Worm (Caenorhabditis elegans) whole organism, L4 larva: Measurements from ENCODE around the gene F33G12.7.

Experiments used
- F10B5.3 ChIP-seq: sonication (generic microtip); optimal IDR thresholded peaks from 2 replicates; lab custom pipeline; 2016; ENCODE audit warnings: mild to moderate bottlenecking, missing genetic modification characterization, missing compliant biosample characterization
- T20F7.1 ChIP-seq: fragments of 200-800 bp; sonication (Bioruptor generic); optimal IDR thresholded peaks from 2 replicates; lab custom pipeline; 2018; ENCODE audit warnings: mild to moderate bottlenecking, missing genetic modification characterization, missing compliant biosample characterization
- Y48G9A.11 ChIP-seq: fragments of 200-800 bp; sonication (Bioruptor generic); IDR thresholded peaks from 2 replicates; pipeline ENCODE4 v1.3.6; 2022; ENCODE audit warnings: missing genetic modification reagents, missing genetic modification characterization, missing compliant biosample characterization
- aha-1 ChIP-seq: fragments of 150-350 bp; peaks from one replicate; lab custom pipeline; 2014; ENCODE audit warnings: missing biosample characterization, missing genetic modification characterization
- ceh-32 ChIP-seq: sonication (generic microtip); optimal IDR thresholded peaks from 2 replicates; lab custom pipeline; 2016; ENCODE audit warnings: mild to moderate bottlenecking, missing genetic modification characterization, missing compliant biosample characterization; ENCODE audit not compliant: poor library complexity
- daf-16 ChIP-seq, 3 experiments: sonication (generic microtip); optimal IDR thresholded peaks; 2 replicates each; lab custom pipeline; 2016 to 2017; ENCODE audit warnings: missing genetic modification characterization in 3 of 3, missing genetic modification reagents in 3 of 3, mild to moderate bottlenecking in 2 of 3, missing compliant biosample characterization in 2 of 3, missing biosample characterization in 1 of 3, moderate library complexity in 1 of 3
- daf-8 ChIP-seq: fragments of 200-800 bp; sonication (Bioruptor generic); IDR thresholded peaks from 2 replicates; pipeline ENCODE4 v1.3.6; 2022; ENCODE audit warnings: missing genetic modification characterization, missing compliant biosample characterization
- dmd-6 ChIP-seq: fragments of 200-800 bp; sonication (Bioruptor generic); IDR thresholded peaks from 2 replicates; pipeline ENCODE4 v1.3.6; 2022; ENCODE audit warnings: missing genetic modification reagents, missing genetic modification characterization, missing compliant biosample characterization
- duxl-1 ChIP-seq: sonication (generic microtip); optimal IDR thresholded peaks from 2 replicates; lab custom pipeline; 2016; ENCODE audit warnings: mild to moderate bottlenecking, missing genetic modification characterization, moderate library complexity, missing compliant biosample characterization; ENCODE audit not compliant: poor library complexity
- dve-1 ChIP-seq: sonication (generic microtip); optimal IDR thresholded peaks from 2 replicates; lab custom pipeline; 2017; ENCODE audit warnings: antibody characterized with exemption, mild to moderate bottlenecking, missing genetic modification characterization, missing compliant biosample characterization; ENCODE audit not compliant: insufficient read depth
- egl-43 ChIP-seq: fragments of 200-800 bp; sonication (Bioruptor generic); IDR thresholded peaks from 2 replicates; pipeline ENCODE4 v1.3.6; 2022; ENCODE audit warnings: missing genetic modification reagents, missing genetic modification characterization, missing compliant biosample characterization
- fkh-10 ChIP-seq: fragments of 150-350 bp; optimal IDR thresholded peaks from 2 replicates; lab custom pipeline; 2014; ENCODE audit warnings: missing biosample characterization, missing genetic modification reagents, missing genetic modification characterization
- hlh-11 ChIP-seq: fragments of 200-800 bp; sonication (Bioruptor generic); optimal IDR thresholded peaks from 2 replicates; lab custom pipeline; 2018; ENCODE audit warnings: mild to moderate bottlenecking, missing genetic modification characterization, missing compliant biosample characterization
- hlh-30 ChIP-seq: sonication (generic microtip); optimal IDR thresholded peaks from 2 replicates; lab custom pipeline; 2017; ENCODE audit warnings: antibody characterized with exemption, mild to moderate bottlenecking, missing genetic modification characterization, missing compliant biosample characterization; ENCODE audit not compliant: insufficient read depth
- hmg-1.1 ChIP-seq: fragments of 200-800 bp; sonication (Bioruptor generic); IDR thresholded peaks from 2 replicates; pipeline ENCODE4 v1.3.6; 2022; ENCODE audit warnings: missing genetic modification reagents, missing genetic modification characterization, missing compliant biosample characterization
- lin-38 ChIP-seq: fragments of 200-800 bp; sonication (Bioruptor generic); IDR thresholded peaks from 2 replicates; pipeline ENCODE4 v1.3.6; 2022; ENCODE audit warnings: missing genetic modification reagents, missing genetic modification characterization, missing compliant biosample characterization
- lsy-2 ChIP-seq, 2 experiments: fragments of 150-350 bp in 1 of 2; sonication (generic microtip) in 1 of 2; optimal IDR thresholded peaks; 2 replicates each; lab custom pipeline; 2014 to 2017; ENCODE audit warnings: missing biosample characterization in 2 of 2, missing genetic modification characterization in 2 of 2
- mdl-1 ChIP-seq, 2 experiments: fragments of 150-350 bp in 1 of 2; sonication (generic microtip) in 1 of 2; optimal IDR thresholded peaks; 2 replicates each; lab custom pipeline; 2014 to 2017; ENCODE audit warnings: missing biosample characterization in 2 of 2, missing genetic modification characterization in 2 of 2
- mxl-3 ChIP-seq: fragments of 200-800 bp; sonication (Bioruptor generic); optimal IDR thresholded peaks from 2 replicates; lab custom pipeline; 2018; ENCODE audit warnings: mild to moderate bottlenecking, missing genetic modification characterization, missing compliant biosample characterization
- nhr-102 ChIP-seq: sonication (generic microtip); optimal IDR thresholded peaks from 2 replicates; lab custom pipeline; 2016; ENCODE audit warnings: mild to moderate bottlenecking, missing genetic modification characterization, moderate library complexity, missing compliant biosample characterization
- nhr-237 ChIP-seq: sonication (generic microtip); optimal IDR thresholded peaks from 2 replicates; lab custom pipeline; 2017; ENCODE audit warnings: missing biosample characterization, missing genetic modification characterization
- nhr-25 ChIP-seq: sonication (generic microtip); optimal IDR thresholded peaks from 2 replicates; lab custom pipeline; 2017; ENCODE audit warnings: missing genetic modification characterization, mild to moderate bottlenecking, missing compliant biosample characterization, antibody characterized with exemption, moderate library complexity, borderline replicate concordance; ENCODE audit not compliant: insufficient read depth
- nhr-28 ChIP-seq: fragments of 150-350 bp; optimal IDR thresholded peaks from 2 replicates; lab custom pipeline; 2014; ENCODE audit warnings: missing biosample characterization, missing genetic modification characterization
- php-3 ChIP-seq: fragments of 200-800 bp; sonication (Bioruptor generic); IDR thresholded peaks from 2 replicates; pipeline ENCODE4 v1.3.6; 2022; ENCODE audit warnings: missing genetic modification reagents, missing genetic modification characterization, missing compliant biosample characterization
- pqm-1 ChIP-seq: sonication (generic microtip); optimal IDR thresholded peaks from 2 replicates; lab custom pipeline; 2017; ENCODE audit warnings: missing biosample characterization, missing genetic modification characterization
- sdz-12 ChIP-seq: fragments of 200-800 bp; sonication (Bioruptor generic); optimal IDR thresholded peaks from 2 replicates; lab custom pipeline; 2018; ENCODE audit warnings: mild to moderate bottlenecking, missing genetic modification characterization, missing compliant biosample characterization
- skn-1 ChIP-seq: fragments of 150-350 bp; optimal IDR thresholded peaks from 2 replicates; lab custom pipeline; 2014; ENCODE audit warnings: missing biosample characterization, missing genetic modification characterization
- spr-3 ChIP-seq: fragments of 200-800 bp; sonication (Bioruptor generic); optimal IDR thresholded peaks from 2 replicates; lab custom pipeline; 2018; ENCODE audit warnings: mild to moderate bottlenecking, missing genetic modification characterization, missing compliant biosample characterization
- tag-97 ChIP-seq: fragments of 200-800 bp; sonication (Bioruptor generic); IDR thresholded peaks from 2 replicates; pipeline ENCODE4 v1.3.6; 2022; ENCODE audit warnings: missing genetic modification characterization, missing compliant biosample characterization
- unc-62 ChIP-seq, 3 experiments: fragments of 150-350 bp in 1 of 3; sonication (generic microtip); optimal IDR thresholded peaks in 2 of 3; peaks in 1 of 3; 1 replicate in 1 of 3; 2 replicates in 2 of 3; lab custom pipeline; 2014 to 2017; ENCODE audit warnings: missing biosample characterization in 3 of 3, missing genetic modification characterization in 3 of 3, missing genetic modification reagents in 3 of 3, missing genotype in 1 of 3
- vab-7 ChIP-seq: fragments of 200-800 bp; sonication (Bioruptor generic); IDR thresholded peaks from 2 replicates; pipeline ENCODE4 v1.3.6; 2022; ENCODE audit warnings: missing genetic modification reagents, missing genetic modification characterization, missing compliant biosample characterization
- ztf-11 ChIP-seq: fragments of 150-350 bp; optimal IDR thresholded peaks from 2 replicates; lab custom pipeline; 2014; ENCODE audit warnings: missing biosample characterization, missing genetic modification characterization
- ztf-7 ChIP-seq: fragments of 150-350 bp; optimal IDR thresholded peaks from 2 replicates; lab custom pipeline; 2014; ENCODE audit warnings: missing biosample characterization, missing genetic modification characterization

The F33G12.7 gene

DNA sequence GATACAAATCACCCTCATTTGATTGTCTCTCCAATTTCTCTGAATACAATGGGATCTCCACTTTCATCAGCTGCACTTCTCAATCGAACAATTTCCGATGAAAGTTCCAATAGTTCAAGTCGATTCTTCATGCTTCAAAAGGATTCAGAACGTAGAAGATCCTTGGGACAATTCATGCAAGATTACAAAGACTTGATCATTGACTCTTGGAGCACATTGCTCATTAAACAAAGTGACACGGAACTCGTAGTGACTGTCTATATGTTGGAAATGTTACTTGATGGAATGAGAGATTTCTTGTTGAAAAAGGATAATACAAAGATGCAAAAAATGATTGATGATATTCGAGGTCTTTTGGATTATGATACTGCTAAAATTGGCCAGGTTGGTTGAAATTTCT is 12.5 kb downstream of the F33G12.7 start:
- TF ChIP-seq vab-7 (GFP tag; lab: Robert Waterston, UW), result no peak
- peak in 1 of 2 experiments; percentile 99 for TF ChIP-seq unc-62 (GFP tag; optimal IDR thresholded peaks at IDR 0.05 in 1 of 2; lab: Kevin White, UChicago)
- no peak for TF ChIP-seq unc-62 (tag; optimal IDR thresholded peaks at IDR 0.05; lab: Kevin White, UChicago)

DNA sequence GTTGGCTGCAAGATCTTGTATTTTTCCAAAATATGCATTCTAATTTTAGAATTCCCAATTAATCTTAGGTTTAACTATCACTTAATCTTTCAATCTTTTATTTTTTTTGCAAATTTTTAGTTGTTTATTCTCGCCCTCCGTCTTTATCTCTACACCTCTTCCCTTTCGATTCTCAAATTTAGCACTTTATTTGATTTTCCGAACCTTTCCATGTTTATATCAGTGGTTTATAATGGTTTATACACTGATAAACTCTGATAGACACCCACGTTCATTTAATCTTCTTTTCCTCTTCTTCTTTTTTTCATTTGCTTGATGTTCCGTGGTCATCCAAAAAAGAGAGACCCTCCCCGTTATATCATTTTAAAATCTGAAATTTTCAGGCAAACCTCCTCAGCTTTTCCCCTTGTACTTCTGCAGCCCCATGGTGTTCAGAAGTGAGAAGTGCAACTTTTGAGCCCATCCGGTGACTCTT is 18.1 kb downstream of the F33G12.7 start, which contains the start of the genes nsy-1 and F59A6.13:
Gene nsy-1 (plus strand): TSS at position 377 of the 475 bp plus-strand sequence.
Gene F59A6.13 (plus strand): TSS at position 425 of the 475 bp plus-strand sequence.
- peak; percentile 10 for TF ChIP-seq hlh-11 (tag; lab: Kevin White, UChicago)
- no peak for TF ChIP-seq fkh-10 (GFP tag; lab: Kevin White, UChicago)
- TF ChIP-seq ztf-11 (tag; lab: Kevin White, UChicago), result no peak
- TF ChIP-seq spr-3 (GFP tag; lab: Kevin White, UChicago), result no peak
- no peak for TF ChIP-seq sdz-12 (GFP tag; lab: Kevin White, UChicago)
- no peak for TF ChIP-seq T20F7.1 (GFP tag; lab: Kevin White, UChicago)
- TF ChIP-seq daf-16 (GFP tag; optimal IDR thresholded peaks at IDR 0.05; lab: Kevin White, UChicago), result no peak
- TF ChIP-seq daf-16 (tag; optimal IDR thresholded peaks at IDR 0.05; lab: Kevin White, UChicago), result peak; percentile 72
- peak; percentile 79 for TF ChIP-seq pqm-1
- peak; percentile 39 for TF ChIP-seq dve-1 (tag; lab: Kevin White, UChicago)
- TF ChIP-seq php-3 (GFP tag; lab: Robert Waterston, UW), result 0 out of 2 replicates have a peak, but pooled peaks have one; percentile 15
- peak; percentile 70 for TF ChIP-seq dmd-6 (GFP tag; lab: Robert Waterston, UW)
- TF ChIP-seq nhr-28, result peak; percentile 3
- TF ChIP-seq mxl-3 (GFP tag; lab: Kevin White, UChicago), result no peak

- no peak for TF ChIP-seq F10B5.3 (tag; lab: Kevin White, UChicago)
- TF ChIP-seq egl-43 (GFP tag; lab: Robert Waterston, UW), result no peak
- TF ChIP-seq duxl-1 (tag; lab: Kevin White, UChicago), result no peak
- TF ChIP-seq daf-16 (GFP tag; optimal IDR thresholded peaks at IDR 0.05; lab: Kevin White, UChicago), result no peak
- no peak for TF ChIP-seq daf-16 (tag; optimal IDR thresholded peaks at IDR 0.05; lab: Kevin White, UChicago)
- TF ChIP-seq nhr-102, result no peak
- no peak for TF ChIP-seq ztf-7 (tag; lab: Kevin White, UChicago)
- TF ChIP-seq lin-38 (GFP tag; lab: Robert Waterston, UW), result no peak
- no peak for TF ChIP-seq skn-1 (tag; lab: Kevin White, UChicago)
- TF ChIP-seq nhr-25 (tag; lab: Kevin White, UChicago), result peak; percentile 41
- TF ChIP-seq mxl-3 (GFP tag; lab: Kevin White, UChicago), result no peak
- TF ChIP-seq tag-97 (GFP tag; lab: Robert Waterston, UW), result no peak
- peak in 1 of 2 experiments; percentile 9 for TF ChIP-seq lsy-2 (tag; optimal IDR thresholded peaks at IDR 0.05; lab: Kevin White, UChicago)
- TF ChIP-seq Y48G9A.11 (GFP tag; lab: Robert Waterston, UW), result no peak
- no peak for TF ChIP-seq daf-8 (GFP tag; lab: Robert Waterston, UW)
These were observed 19.0 kb downstream of the F33G12.7 start for ce11 chrII:5021518-5021917.

- TF ChIP-seq mdl-1 (tag; optimal IDR thresholded peaks at IDR 0.05; lab: Kevin White, UChicago) (peak in 1 of 2 experiments; percentile 49), hlh-11 (tag; lab: Kevin White, UChicago) (peak; percentile 36), nhr-237 (tag; lab: Kevin White, UChicago) (no peak), hlh-30 (peak; percentile 81), aha-1 (peak; percentile 14), hmg-1.1 (GFP tag; lab: Robert Waterston, UW) (0 out of 2 replicates have a peak, but pooled peaks have one; percentile 8), ceh-32 (tag; lab: Kevin White, UChicago) (no peak), php-3 (GFP tag; lab: Robert Waterston, UW) (no peak), dve-1 (tag; lab: Kevin White, UChicago) (peak; percentile 8), daf-16 (GFP tag; optimal IDR thresholded peaks at IDR 0.05; lab: Kevin White, UChicago) (no peak), daf-16 (tag; optimal IDR thresholded peaks at IDR 0.05; lab: Kevin White, UChicago) (peak; percentile 61)
These were observed 19.9 kb downstream of the F33G12.7 start for ce11 chrII:5020513-5021081.
